Worm (Caenorhabditis elegans) whole organism, mixed stage, embryonic: ENCODE data around the gene C18D4.6.

ENCODE experiments used
- ceh-83 ChIP-seq: fragments of 200-800 bp; sonication (Bioruptor generic); optimal IDR thresholded peaks from 2 replicates; lab custom pipeline; 2018; ENCODE audit warnings: mild to moderate bottlenecking, missing genetic modification characterization, missing compliant biosample characterization
- elt-3 ChIP-seq: fragments of 150-350 bp; optimal IDR thresholded peaks from 2 replicates; lab custom pipeline; 2014; ENCODE audit warnings: missing biosample characterization, missing genetic modification characterization
- mep-1 ChIP-seq: fragments of 150-350 bp; optimal IDR thresholded peaks from 2 replicates; lab custom pipeline; 2017; ENCODE audit warnings: missing biosample characterization, missing genetic modification reagents, missing genetic modification characterization, inconsistent platforms
- nhr-12 ChIP-seq: fragments of 150-350 bp; optimal IDR thresholded peaks from 2 replicates; lab custom pipeline; 2014; ENCODE audit warnings: missing biosample characterization, missing genetic modification characterization
- nhr-28 ChIP-seq: fragments of 150-350 bp; optimal IDR thresholded peaks from 2 replicates; lab custom pipeline; 2014; ENCODE audit warnings: missing biosample characterization, missing genetic modification characterization
- nhr-76 ChIP-seq: sonication (generic microtip); optimal IDR thresholded peaks from 2 replicates; lab custom pipeline; 2017; ENCODE audit warnings: missing biosample characterization, missing genetic modification characterization
- snpc-4 ChIP-seq: fragments of 150-350 bp; optimal IDR thresholded peaks from 2 replicates; lab custom pipeline; 2014; ENCODE audit warnings: missing biosample characterization, missing genetic modification characterization
- sptf-1 ChIP-seq: sonication (generic microtip); optimal IDR thresholded peaks from 2 replicates; lab custom pipeline; 2017; ENCODE audit warnings: mild to moderate bottlenecking, missing genetic modification characterization, moderate library complexity, missing compliant biosample characterization
- tbx-8 ChIP-seq: fragments of 200-800 bp; sonication (Bioruptor generic); optimal IDR thresholded peaks from 2 replicates; lab custom pipeline; 2018; ENCODE audit warnings: mild to moderate bottlenecking, missing genetic modification characterization, moderate library complexity, missing compliant biosample characterization
- zip-8 ChIP-seq: fragments of 150-350 bp; optimal IDR thresholded peaks from 2 replicates; lab custom pipeline; 2014; ENCODE audit warnings: missing biosample characterization, missing genetic modification characterization
- ztf-11 ChIP-seq: fragments of 150-350 bp; optimal IDR thresholded peaks from 2 replicates; lab custom pipeline; 2014; ENCODE audit warnings: missing biosample characterization, missing genetic modification characterization

DNA sequence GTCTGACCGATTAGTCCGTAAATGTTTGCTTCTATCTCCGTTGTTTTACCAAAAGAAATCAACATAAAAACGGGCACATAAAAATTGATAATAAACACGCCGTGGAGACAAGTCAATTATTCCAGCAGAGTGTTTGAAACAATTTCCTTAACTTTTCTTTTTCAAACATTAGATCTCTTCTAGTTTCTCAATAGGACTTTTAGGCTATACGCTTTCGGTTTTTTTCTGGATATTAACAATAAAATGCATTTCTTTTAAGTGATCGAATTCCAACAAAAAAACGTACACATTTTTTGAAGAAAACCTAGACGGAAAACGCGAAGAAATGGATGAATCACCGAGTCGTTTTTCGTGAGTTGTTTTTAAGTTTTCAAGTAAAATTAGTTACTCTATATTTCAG, 20.8 kb upstream of the C18D4.6 start, which contains the start of gene fbxa-172:
- TF ChIP-seq snpc-4 (tag; lab: Kevin White, UChicago) (no peak), zip-8 (tag; lab: Kevin White, UChicago) (no peak), nhr-28 (tag; lab: Kevin White, UChicago) (no peak), ceh-83 (GFP tag; lab: Kevin White, UChicago) (no peak), mep-1 (tag; lab: Kevin White, UChicago) (no peak), nhr-76 (tag; lab: Kevin White, UChicago) (no peak), ztf-11 (no peak), tbx-8 (GFP tag; lab: Kevin White, UChicago) (no peak), elt-3 (no peak), sptf-1 (tag; lab: Kevin White, UChicago) (no peak), nhr-12 (no peak)
